Worm (Caenorhabditis elegans) whole organism, L3 larva: ENCODE measurements around the gene actl-1.

Experiments used
- ceh-82 ChIP-seq: fragments of 150-350 bp; optimal IDR thresholded peaks from 2 replicates; lab custom pipeline; 2014; ENCODE audit warnings: missing biosample characterization, missing genetic modification characterization
- daf-12 ChIP-seq: fragments of 150-350 bp; optimal IDR thresholded peaks from 2 replicates; lab custom pipeline; 2014; ENCODE audit warnings: missing biosample characterization, missing genetic modification reagents, missing genetic modification characterization
- egl-5 ChIP-seq: fragments of 150-350 bp; optimal IDR thresholded peaks from 2 replicates; lab custom pipeline; 2017; ENCODE audit warnings: missing biosample characterization, missing genetic modification reagents, missing genetic modification characterization, inconsistent platforms
- jun-1 ChIP-seq: fragments of 150-350 bp; optimal IDR thresholded peaks from 2 replicates; lab custom pipeline; 2014; ENCODE audit warnings: missing biosample characterization, missing genetic modification reagents, missing genetic modification characterization
- lin-15B ChIP-seq: fragments of 150-350 bp; optimal IDR thresholded peaks from 2 replicates; lab custom pipeline; 2014; ENCODE audit warnings: missing biosample characterization, missing genetic modification characterization
- lin-39 ChIP-seq: fragments of 150-350 bp; optimal IDR thresholded peaks from 2 replicates; lab custom pipeline; 2018; ENCODE audit warnings: missing biosample characterization, missing genetic modification reagents, missing genetic modification characterization
- mdl-1 ChIP-seq: fragments of 150-350 bp; optimal IDR thresholded peaks from 2 replicates; lab custom pipeline; 2014; ENCODE audit warnings: missing biosample characterization, missing genetic modification characterization
- nhr-11 ChIP-seq: fragments of 150-350 bp; optimal IDR thresholded peaks from 2 replicates; lab custom pipeline; 2014; ENCODE audit warnings: missing biosample characterization, missing genetic modification characterization
- nhr-12 ChIP-seq: fragments of 150-350 bp; optimal IDR thresholded peaks from 2 replicates; lab custom pipeline; 2014; ENCODE audit warnings: missing biosample characterization, missing genetic modification characterization
- nhr-25 ChIP-seq: sonication (generic microtip); optimal IDR thresholded peaks from 2 replicates; lab custom pipeline; 2017; ENCODE audit warnings: missing biosample characterization, missing genetic modification characterization
- nhr-76 ChIP-seq: fragments of 150-350 bp; sonication (generic microtip); optimal IDR thresholded peaks from 5 replicates; lab custom pipeline; 2014; ENCODE audit warnings: missing biosample characterization, missing genetic modification characterization
- nhr-77 ChIP-seq: fragments of 150-350 bp; optimal IDR thresholded peaks from 2 replicates; lab custom pipeline; 2014; ENCODE audit warnings: missing biosample characterization, missing genetic modification characterization
- pqm-1 ChIP-seq: fragments of 150-350 bp; optimal IDR thresholded peaks from 2 replicates; lab custom pipeline; 2017; ENCODE audit warnings: missing biosample characterization, missing genetic modification characterization, inconsistent platforms

ce11 chrX:6520644-6521043 is 21.0 kb upstream of the actl-1 start:
- TF ChIP-seq nhr-76 (tag; lab: Kevin White, UChicago) (no peak), nhr-11 (tag; lab: Kevin White, UChicago) (no peak), ceh-82 (tag; lab: Kevin White, UChicago) (no peak), mdl-1 (no peak), nhr-25 (tag; lab: Kevin White, UChicago) (no peak), jun-1 (tag; lab: Kevin White, UChicago) (no peak), lin-15B (no peak), pqm-1 (tag; lab: Kevin White, UChicago) (peak; percentile 41), nhr-12 (tag; lab: Kevin White, UChicago) (no peak), daf-12 (tag; lab: Kevin White, UChicago) (no peak), lin-39 (no peak), egl-5 (tag; lab: Kevin White, UChicago) (no peak), nhr-77 (no peak)
